Worm (Caenorhabditis elegans): Measurements from ENCODE around the gene C18D11.6.

DNA sequence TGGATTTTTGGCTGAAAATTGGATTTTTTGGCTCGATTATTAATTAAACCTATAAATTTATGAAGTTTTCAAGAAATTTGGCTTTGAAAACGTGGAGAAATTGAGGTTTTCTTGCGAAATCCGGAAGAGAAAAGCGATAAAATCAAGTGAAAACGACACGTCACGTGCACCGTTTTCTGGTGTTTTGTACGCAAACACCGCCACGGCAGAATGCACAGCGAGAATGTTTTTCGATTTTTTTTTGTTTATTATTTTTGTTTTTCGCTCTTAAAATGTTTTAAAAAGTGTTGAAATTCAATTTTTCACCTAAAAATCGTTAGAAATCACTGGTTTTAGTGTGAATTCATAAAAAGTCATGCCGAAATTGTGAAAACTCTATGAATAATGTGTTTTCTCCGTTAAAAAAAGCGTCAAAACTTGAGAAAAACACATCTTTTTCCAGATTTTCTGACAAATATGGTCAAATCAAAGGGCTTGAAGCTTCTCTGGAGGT is 35.8 kb upstream of the C18D11.6 start, which contains the start of gene immp-1:
- TF ChIP-seq lin-13 (GFP tag; optimal IDR thresholded peaks at IDR 0.05) (no peak), mab-5 (tag; optimal IDR thresholded peaks at IDR 0.05) (no peak), ceh-82 (tag; optimal IDR thresholded peaks at IDR 0.05) (no peak)

Measured in whole organism, L2 larva.